Fruit fly (Drosophila melanogaster): ENCODE data around the gene CG34169.

Gene CG34169

dm6 chr2L:17216847-17217246 lies 43.6 kb downstream of the CG34169 start:
- peak; percentile 37 for TF ChIP-seq CG14655 (GFP tag; optimal IDR thresholded peaks at IDR 0.05)
- TF ChIP-seq CG32121 (GFP tag; IDR thresholded peaks at IDR 0.05) = no peak
- peak; percentile 29 for TF ChIP-seq CG15710 (tag; optimal IDR thresholded peaks at IDR 0.05)
- TF ChIP-seq gl (tag; optimal IDR thresholded peaks at IDR 0.05) = no peak
- no peak for TF ChIP-seq CG10348 (GFP tag; IDR thresholded peaks at IDR 0.05)
- TF ChIP-seq CG8301 (tag; optimal IDR thresholded peaks at IDR 0.05) = no peak
- TF ChIP-seq CG9948 (tag; optimal IDR thresholded peaks at IDR 0.05) = peak; percentile 9
- TF ChIP-seq CG12605 (GFP tag; IDR thresholded peaks at IDR 0.05) = no peak
- no peak for TF ChIP-seq CG34367 (tag; optimal IDR thresholded peaks at IDR 0.05)
- TF ChIP-seq Ets98B (GFP tag; IDR thresholded peaks at IDR 0.05) = no peak
- TF ChIP-seq CG4496 (GFP tag; IDR thresholded peaks at IDR 0.05) = no peak
- no peak for TF ChIP-seq CG17806 (tag; optimal IDR thresholded peaks at IDR 0.05)
- TF ChIP-seq CG8159 (tag; optimal IDR thresholded peaks at IDR 0.05) = peak; percentile 52
- TF ChIP-seq Snoo (tag; optimal IDR thresholded peaks at IDR 0.05) = no peak

- no peak for TF ChIP-seq CG34367 (tag; optimal IDR thresholded peaks at IDR 0.05)
- TF ChIP-seq CG17806 (tag; optimal IDR thresholded peaks at IDR 0.05) = no peak
- no peak for TF ChIP-seq gl (tag; optimal IDR thresholded peaks at IDR 0.05)
- no peak for TF ChIP-seq CG8159 (tag; optimal IDR thresholded peaks at IDR 0.05)
- no peak for TF ChIP-seq rn (GFP tag; IDR thresholded peaks at IDR 0.05)
- no peak for TF ChIP-seq Snoo (tag; optimal IDR thresholded peaks at IDR 0.05)
- no peak for TF ChIP-seq CG14655 (GFP tag; optimal IDR thresholded peaks at IDR 0.05)
- no peak for TF ChIP-seq D1 (tag; optimal IDR thresholded peaks at IDR 0.05)
- TF ChIP-seq CG10348 (GFP tag; IDR thresholded peaks at IDR 0.05) = no peak
- TF ChIP-seq CG13204 (GFP tag; optimal IDR thresholded peaks at IDR 0.05) = no peak
- TF ChIP-seq Ets98B (GFP tag; IDR thresholded peaks at IDR 0.05) = no peak
- TF ChIP-seq CG15710 (tag; optimal IDR thresholded peaks at IDR 0.05) = no peak
- TF ChIP-seq CG4496 (GFP tag; IDR thresholded peaks at IDR 0.05) = no peak
- no peak for TF ChIP-seq CG9948 (tag; optimal IDR thresholded peaks at IDR 0.05)
- no peak for TF ChIP-seq EcR (GFP tag; optimal IDR thresholded peaks at IDR 0.05)
- no peak for TF ChIP-seq fd96Ca (GFP tag; IDR thresholded peaks at IDR 0.05)
- no peak for TF ChIP-seq Pif1B (GFP tag; optimal IDR thresholded peaks at IDR 0.05)
- TF ChIP-seq CG12605 (GFP tag; IDR thresholded peaks at IDR 0.05) = no peak
- TF ChIP-seq Pif1A (GFP tag; optimal IDR thresholded peaks at IDR 0.05) = no peak
Measured at dm6 chr2L:17221462-17221861, 48.2 kb downstream of the CG34169 start.

- TF ChIP-seq CG34367 (tag; optimal IDR thresholded peaks at IDR 0.05) = no peak
- no peak for TF ChIP-seq CG12605 (GFP tag; IDR thresholded peaks at IDR 0.05)
- TF ChIP-seq CG14655 (GFP tag; optimal IDR thresholded peaks at IDR 0.05) = no peak
- TF ChIP-seq fd96Ca (GFP tag; IDR thresholded peaks at IDR 0.05) = no peak
- TF ChIP-seq rn (GFP tag; IDR thresholded peaks at IDR 0.05) = no peak
- no peak for TF ChIP-seq D1 (tag; optimal IDR thresholded peaks at IDR 0.05)
- no peak for TF ChIP-seq CG9948 (tag; optimal IDR thresholded peaks at IDR 0.05)
- TF ChIP-seq CG10348 (GFP tag; IDR thresholded peaks at IDR 0.05) = no peak
- TF ChIP-seq CG8301 (tag; optimal IDR thresholded peaks at IDR 0.05) = no peak
- no peak for TF ChIP-seq Pif1A (GFP tag; optimal IDR thresholded peaks at IDR 0.05)
- TF ChIP-seq gl (tag; optimal IDR thresholded peaks at IDR 0.05) = no peak
- TF ChIP-seq CG15710 (tag; optimal IDR thresholded peaks at IDR 0.05) = no peak
- TF ChIP-seq CG8159 (tag; optimal IDR thresholded peaks at IDR 0.05) = no peak
Measured at dm6 chr2L:17222176-17222575, 48.9 kb downstream of the CG34169 start.

dm6 chr2L:17223493-17223892 lies 50.2 kb downstream of the CG34169 start:
- TF ChIP-seq CG15710 (tag; optimal IDR thresholded peaks at IDR 0.05) = no peak
- TF ChIP-seq D1 (tag; optimal IDR thresholded peaks at IDR 0.05) = no peak
- no peak for TF ChIP-seq Snoo (tag; optimal IDR thresholded peaks at IDR 0.05)
- no peak for TF ChIP-seq fd96Ca (GFP tag; IDR thresholded peaks at IDR 0.05)
- no peak for TF ChIP-seq Pif1A (GFP tag; optimal IDR thresholded peaks at IDR 0.05)
- TF ChIP-seq CG10348 (GFP tag; IDR thresholded peaks at IDR 0.05) = no peak
- no peak for TF ChIP-seq Ets98B (GFP tag; IDR thresholded peaks at IDR 0.05)
- TF ChIP-seq Pif1B (GFP tag; optimal IDR thresholded peaks at IDR 0.05) = no peak
- TF ChIP-seq CG8159 (tag; optimal IDR thresholded peaks at IDR 0.05) = no peak
- no peak for TF ChIP-seq CG32121 (GFP tag; IDR thresholded peaks at IDR 0.05)
- TF ChIP-seq EcR (GFP tag; optimal IDR thresholded peaks at IDR 0.05) = no peak
- no peak for TF ChIP-seq CG9948 (tag; optimal IDR thresholded peaks at IDR 0.05)
- no peak for TF ChIP-seq CG34367 (tag; optimal IDR thresholded peaks at IDR 0.05)
- TF ChIP-seq CG17806 (tag; optimal IDR thresholded peaks at IDR 0.05) = no peak
